Worm (Caenorhabditis elegans): ENCODE results near the gene F40G12.10.
A peak's percentile ranks its signal among the peaks of the same experiment; 100 is the strongest.
"Not testable (repeated sequence)": the region's sequence is repeated elsewhere in the genome, so short reads cannot be mapped to it uniquely, and the experiment has no call there.

The F40G12.10 gene

ce11 chrV:14296499-14296898 lies 13.2 kb downstream of the F40G12.10 start, which contains the start of gene F14D7.3:
TSS of gene F14D7.3 (plus strand) at chrV:14296799.
- no peak for TF ChIP-seq nhr-20 (tag; optimal IDR thresholded peaks at IDR 0.05)
- TF ChIP-seq vab-15 (tag; optimal IDR thresholded peaks at IDR 0.05), result no peak
- TF ChIP-seq nhr-71 (tag; optimal IDR thresholded peaks at IDR 0.05), result no peak
- TF ChIP-seq nhr-90 (tag; optimal IDR thresholded peaks at IDR 0.05; ENCODE audit: poor library complexity), result no peak
- TF ChIP-seq pqm-1 (tag; optimal IDR thresholded peaks at IDR 0.05), result no peak
- TF ChIP-seq sox-4 (tag; optimal IDR thresholded peaks at IDR 0.05), result no peak
- no peak for TF ChIP-seq blmp-1 (tag; optimal IDR thresholded peaks at IDR 0.05)

ce11 chrV:14299569-14300064 lies 16.3 kb downstream of the F40G12.10 start, which contains the start of the genes spig-3 and F14D7.12:
TSS of gene spig-3 (minus strand) at chrV:14299669.
TSS of gene F14D7.12 (plus strand) at chrV:14300014.
- no peak for TF ChIP-seq lsy-2 (tag; optimal IDR thresholded peaks at IDR 0.05)
- no peak for TF ChIP-seq C34B4.2 (tag; optimal IDR thresholded peaks at IDR 0.05)
- no peak for TF ChIP-seq aly-2 (tag; optimal IDR thresholded peaks at IDR 0.05)
- TF ChIP-seq efl-1 (optimal IDR thresholded peaks at IDR 0.05), result no peak
- TF ChIP-seq efl-1 (GFP tag; optimal IDR thresholded peaks at IDR 0.05 in 1 of 2), result peak in 1 of 2 experiments; percentile 49
- TF ChIP-seq lin-35 (GFP tag; optimal IDR thresholded peaks at IDR 0.05), result no peak
- TF ChIP-seq fkh-10 (GFP tag; optimal IDR thresholded peaks at IDR 0.05), result no peak
- no peak for TF ChIP-seq ztf-4 (tag; optimal IDR thresholded peaks at IDR 0.05)
- no peak for TF ChIP-seq nhr-11 (tag; optimal IDR thresholded peaks at IDR 0.05)

- TF ChIP-seq lin-39 (tag; optimal IDR thresholded peaks at IDR 0.05) (no peak), ztf-4 (tag; optimal IDR thresholded peaks at IDR 0.05) (no peak), C04F5.9 (tag; optimal IDR thresholded peaks at IDR 0.05) (no peak), ceh-82 (tag; optimal IDR thresholded peaks at IDR 0.05) (no peak), lir-3 (tag; optimal IDR thresholded peaks at IDR 0.05; ENCODE audit: poor library complexity) (no peak), elt-2 (tag; optimal IDR thresholded peaks at IDR 0.05) (peak; percentile 4)
Observed at ce11 chrV:14301076-14301475, 17.7 kb downstream of the F40G12.10 start, which contains the start of gene F14D7.6. TSS of gene F14D7.6 (plus strand) at chrV:14301413.

- TF ChIP-seq fkh-4 (tag; optimal IDR thresholded peaks at IDR 0.05; ENCODE audit: borderline replicate concordance); nhr-90 (tag; optimal IDR thresholded peaks at IDR 0.05; ENCODE audit: poor library complexity); ztf-11 (tag; optimal IDR thresholded peaks at IDR 0.05): not testable (repeated sequence)
Observed at ce11 chrV:14306771-14307170, 23.4 kb downstream of the F40G12.10 start, which contains the start of gene spig-4. TSS of gene spig-4 (minus strand) at chrV:14306871.

ce11 chrV:14308164-14308563 lies 24.8 kb downstream of the F40G12.10 start, which contains the start of gene spig-5:
TSS of gene spig-5 (plus strand) at chrV:14308464.
- not testable (repeated sequence) for TF ChIP-seq isw-1 (GFP tag; IDR thresholded peaks at IDR 0.05); blmp-1 (tag; optimal IDR thresholded peaks at IDR 0.05); pqm-1 (tag; optimal IDR thresholded peaks at IDR 0.05)

ce11 chrV:14309632-14310031 lies 26.3 kb downstream of the F40G12.10 start, which contains the start of gene F14D7.14:
TSS of gene F14D7.14 (plus strand) at chrV:14309932.
- not testable (repeated sequence) for TF ChIP-seq aly-2, nhr-237, jun-1 (tag; optimal IDR thresholded peaks at IDR 0.05)

ce11 chrV:14311115-14311514 lies 27.8 kb downstream of the F40G12.10 start, which contains the start of gene ddn-3:
TSS of gene ddn-3 (minus strand) at chrV:14311215.
- TF ChIP-seq sox-4 (tag; optimal IDR thresholded peaks at IDR 0.05) (no peak), ceh-82 (tag; optimal IDR thresholded peaks at IDR 0.05) (no peak), nhr-85 (tag) (no peak), egl-13 (tag; optimal IDR thresholded peaks at IDR 0.05) (no peak), zag-1 (tag; optimal IDR thresholded peaks at IDR 0.05) (no peak), fkh-4 (tag; optimal IDR thresholded peaks at IDR 0.05; ENCODE audit: borderline replicate concordance) (no peak), nhr-76 (tag; optimal IDR thresholded peaks at IDR 0.05) (no peak), mef-2 (tag; optimal IDR thresholded peaks at IDR 0.05) (no peak), efl-1 (optimal IDR thresholded peaks at IDR 0.05) (no peak), efl-1 (GFP tag; optimal IDR thresholded peaks at IDR 0.05 in 1 of 2) (no peak), C04F5.9 (tag; optimal IDR thresholded peaks at IDR 0.05) (no peak), lsy-2 (tag; optimal IDR thresholded peaks at IDR 0.05) (no peak), blmp-1 (tag; optimal IDR thresholded peaks at IDR 0.05) (no peak), mep-1 (tag; optimal IDR thresholded peaks at IDR 0.05) (no peak), nhr-90 (tag; optimal IDR thresholded peaks at IDR 0.05; ENCODE audit: poor library complexity) (no peak), lin-15B (tag; optimal IDR thresholded peaks at IDR 0.05) (no peak), vab-15 (tag; optimal IDR thresholded peaks at IDR 0.05) (no peak), nhr-47 (tag; optimal IDR thresholded peaks at IDR 0.05) (no peak)
